Fruit fly (Drosophila melanogaster) whole organism, embryonic: Measurements from ENCODE around the gene CG1998.

Source experiments
- Bgb ChIP-seq: fragments of 200-800 bp; sonication (Bioruptor generic); IDR thresholded peaks from 2 replicates; pipeline ENCODE4 v1.3.6; 2022; ENCODE audit warnings: missing biosample characterization, missing genetic modification characterization; ENCODE audit not compliant: partially characterized antibody
- Bteb2 ChIP-seq: fragments of 200-800 bp; sonication (Bioruptor generic); optimal IDR thresholded peaks from 2 replicates; lab custom pipeline; 2016; ENCODE audit warnings: missing biosample characterization, missing genetic modification characterization
- CG10209 ChIP-seq: fragments of 200-800 bp; sonication (Bioruptor generic); optimal IDR thresholded peaks from 3 replicates; lab custom pipeline; 2017; ENCODE audit warnings: missing biosample characterization, mild to moderate bottlenecking, missing genetic modification characterization, missing genetic modification reagents
- CG1024 ChIP-seq: fragments of 200-800 bp; sonication (Bioruptor generic); IDR thresholded peaks from 2 replicates; pipeline ENCODE4 v1.3.6; 2022; ENCODE audit warnings: missing biosample characterization, missing genetic modification characterization
- CG10565 ChIP-seq: fragments of 200-800 bp; sonication (Bioruptor generic); optimal IDR thresholded peaks from 3 replicates; lab custom pipeline; 2016; ENCODE audit warnings: missing biosample characterization, mild to moderate bottlenecking, missing genetic modification characterization
- CG11247 ChIP-seq: fragments of 200-800 bp; sonication (Bioruptor generic); IDR thresholded peaks from 2 replicates; pipeline ENCODE4 v1.3.6; 2022; ENCODE audit warnings: missing biosample characterization, missing genetic modification characterization
- CG11696 ChIP-seq: fragments of 200-800 bp; sonication (Bioruptor generic); IDR thresholded peaks from 2 replicates; pipeline ENCODE4 v1.3.6; 2022; ENCODE audit warnings: missing biosample characterization, missing genetic modification characterization
- CG1233 ChIP-seq: fragments of 200-800 bp; sonication (Bioruptor generic); optimal IDR thresholded peaks from 4 replicates; lab custom pipeline; 2018; ENCODE audit warnings: missing biosample characterization, mild to moderate bottlenecking, missing genetic modification characterization
- CG16779 ChIP-seq: fragments of 200-800 bp; sonication (Bioruptor generic); IDR thresholded peaks from 2 replicates; pipeline ENCODE4 v1.3.6; 2022; ENCODE audit warnings: missing biosample characterization, missing genetic modification characterization
- CG16863 ChIP-seq: fragments of 200-800 bp; sonication (Bioruptor generic); optimal IDR thresholded peaks from 3 replicates; lab custom pipeline; 2016; ENCODE audit warnings: missing biosample characterization, missing genetic modification characterization
- CG17361 ChIP-seq: fragments of 200-800 bp; sonication (Bioruptor generic); IDR thresholded peaks from 3 replicates; pipeline ENCODE4 v1.3.6; 2022; ENCODE audit warnings: missing biosample characterization, missing genetic modification characterization
- CG2678 ChIP-seq: fragments of 200-800 bp; sonication (Bioruptor generic); optimal IDR thresholded peaks from 3 replicates; lab custom pipeline; 2019; ENCODE audit warnings: missing biosample characterization, mild to moderate bottlenecking, missing genetic modification characterization, moderate library complexity
- CG2875 ChIP-seq: fragments of 200-800 bp; sonication (Bioruptor generic); optimal IDR thresholded peaks from 2 replicates; lab custom pipeline; 2017; ENCODE audit warnings: missing biosample characterization, mild to moderate bottlenecking, missing genetic modification characterization, missing genetic modification reagents
- CG3163 ChIP-seq: fragments of 200-800 bp; sonication (Bioruptor generic); optimal IDR thresholded peaks from 3 replicates; lab custom pipeline; 2016; ENCODE audit warnings: missing biosample characterization, missing genetic modification characterization
- CG32772 ChIP-seq: fragments of 200-800 bp; sonication (Bioruptor generic); IDR thresholded peaks from 2 replicates; pipeline ENCODE4 v1.3.6; 2022; ENCODE audit warnings: missing biosample characterization, missing genetic modification characterization
- CG4328 ChIP-seq: fragments of 200-800 bp; sonication (Bioruptor generic); optimal IDR thresholded peaks from 3 replicates; lab custom pipeline; 2017; ENCODE audit warnings: missing biosample characterization, missing genetic modification reagents, missing genetic modification characterization
- CG43689 ChIP-seq: fragments of 200-800 bp; sonication (Bioruptor generic); IDR thresholded peaks from 2 replicates; pipeline ENCODE4 v1.3.6; 2022; ENCODE audit warnings: missing biosample characterization, missing genetic modification characterization
- CG5180 ChIP-seq: fragments of 200-800 bp; sonication (Bioruptor generic); optimal IDR thresholded peaks from 3 replicates; lab custom pipeline; 2017; ENCODE audit warnings: missing biosample characterization, missing genetic modification characterization, mild to moderate bottlenecking, moderate library complexity, missing genetic modification reagents
- CG5953 ChIP-seq: fragments of 200-800 bp; sonication (Bioruptor generic); IDR thresholded peaks from 2 replicates; pipeline ENCODE4 v1.3.6; 2022; ENCODE audit warnings: missing biosample characterization, missing genetic modification characterization
- CG7357 ChIP-seq: fragments of 200-800 bp; sonication (Bioruptor generic); IDR thresholded peaks from 3 replicates; pipeline ENCODE4 v1.3.6; 2022; ENCODE audit warnings: missing biosample characterization, missing genetic modification characterization
- CG7556 ChIP-seq: fragments of 200-800 bp; sonication (Bioruptor generic); optimal IDR thresholded peaks from 2 replicates; lab custom pipeline; 2017; ENCODE audit warnings: missing biosample characterization, mild to moderate bottlenecking, missing genetic modification characterization
- CG7839 ChIP-seq: fragments of 200-800 bp; sonication (Bioruptor generic); optimal IDR thresholded peaks from 3 replicates; lab custom pipeline; 2018; ENCODE audit warnings: missing biosample characterization, mild to moderate bottlenecking, missing genetic modification characterization, moderate library complexity
- CG8924 ChIP-seq: fragments of 200-800 bp; optimal IDR thresholded peaks from 3 replicates; lab custom pipeline; 2019; ENCODE audit warnings: missing biosample characterization, mild to moderate bottlenecking, missing genetic modification characterization, moderate library complexity
- D ChIP-seq, 2 experiments: fragments of 200-800 bp in 1 of 2; fragments of >200 bp in 1 of 2; sonication (Bioruptor generic) in 1 of 2; optimal IDR thresholded peaks; 2 replicates in 1 of 2; 3 replicates in 1 of 2; lab custom pipeline; 2017; ENCODE audit warnings: mild to moderate bottlenecking in 1 of 2, missing biosample characterization in 1 of 2, missing genetic modification characterization in 1 of 2, missing genetic modification reagents in 1 of 2
- D19B ChIP-seq: fragments of 200-800 bp; sonication (Bioruptor generic); optimal IDR thresholded peaks from 2 replicates; lab custom pipeline; 2017; ENCODE audit warnings: missing biosample characterization, mild to moderate bottlenecking, missing genetic modification characterization
- E2f1 ChIP-seq: fragments of 200-800 bp; sonication (Bioruptor generic); IDR thresholded peaks from 2 replicates; pipeline ENCODE4 v1.3.6; 2022; ENCODE audit warnings: missing biosample characterization, missing genetic modification characterization
- Hey ChIP-seq: fragments of 200-800 bp; sonication (Bioruptor generic); optimal IDR thresholded peaks from 3 replicates; lab custom pipeline; 2018; ENCODE audit warnings: missing biosample characterization, mild to moderate bottlenecking, missing genetic modification characterization
- Hmr ChIP-seq: fragments of 200-800 bp; sonication (Bioruptor generic); optimal IDR thresholded peaks from 3 replicates; lab custom pipeline; 2017; ENCODE audit warnings: mild to moderate bottlenecking, missing biosample characterization, missing genetic modification reagents, missing genetic modification characterization
- Max ChIP-seq: fragments of 200-800 bp; sonication (Bioruptor generic); optimal IDR thresholded peaks from 2 replicates; lab custom pipeline; 2016; ENCODE audit warnings: missing biosample characterization, mild to moderate bottlenecking, missing genetic modification characterization
- Mes4 ChIP-seq: fragments of 200-800 bp; sonication (Bioruptor generic); optimal IDR thresholded peaks from 2 replicates; lab custom pipeline; 2016; ENCODE audit warnings: missing biosample characterization, missing genetic modification characterization
- Nf-YA ChIP-seq: fragments of 200-800 bp; sonication (Bioruptor generic); IDR thresholded peaks from 2 replicates; pipeline ENCODE4 v1.3.6; 2022; ENCODE audit warnings: missing biosample characterization, missing genetic modification characterization
- Pdp1 ChIP-seq, 2 experiments: fragments of 200-800 bp; sonication (Bioruptor generic); optimal IDR thresholded peaks; 3 replicates each; lab custom pipeline; 2016; ENCODE audit warnings: missing biosample characterization in 2 of 2, missing genetic modification characterization in 2 of 2, mild to moderate bottlenecking in 1 of 2, moderate library complexity in 1 of 2
- Ptx1 ChIP-seq: fragments of 200-800 bp; sonication (Bioruptor generic); IDR thresholded peaks from 2 replicates; pipeline ENCODE4 v1.3.6; 2022; ENCODE audit warnings: missing biosample characterization, missing genetic modification characterization
- Sin3A ChIP-seq: fragments of >200 bp; optimal IDR thresholded peaks from 2 replicates; lab custom pipeline; 2018
- Spps ChIP-seq: fragments of 200-800 bp; sonication (Bioruptor generic); optimal IDR thresholded peaks from 2 replicates; lab custom pipeline; 2018; ENCODE audit warnings: missing biosample characterization, mild to moderate bottlenecking, missing genetic modification characterization
- ash1 ChIP-seq: fragments of 200-800 bp; sonication (Bioruptor generic); optimal IDR thresholded peaks from 2 replicates; lab custom pipeline; 2018; ENCODE audit warnings: missing biosample characterization, mild to moderate bottlenecking, missing genetic modification characterization
- chinmo ChIP-seq: fragments of 200-800 bp; sonication (Bioruptor generic); IDR thresholded peaks from 4 replicates; pipeline ENCODE4 v1.3.6; 2022; ENCODE audit warnings: missing biosample characterization, missing genetic modification characterization; ENCODE audit not compliant: partially characterized antibody
- cwo ChIP-seq: fragments of 200-800 bp; sonication (Bioruptor generic); optimal IDR thresholded peaks from 3 replicates; lab custom pipeline; 2017; ENCODE audit warnings: missing biosample characterization, missing genetic modification characterization, mild to moderate bottlenecking, moderate library complexity, missing genetic modification reagents
- ewg ChIP-seq: fragments of 200-800 bp; sonication (Bioruptor generic); optimal IDR thresholded peaks from 3 replicates; lab custom pipeline; 2017; ENCODE audit warnings: mild to moderate bottlenecking, missing biosample characterization, missing genetic modification reagents, missing genetic modification characterization
- eyg ChIP-seq: fragments of 200-800 bp; sonication (Bioruptor generic); optimal IDR thresholded peaks from 3 replicates; lab custom pipeline; 2016; ENCODE audit warnings: missing biosample characterization, missing genetic modification characterization
- her ChIP-seq: fragments of 200-800 bp; sonication (Bioruptor generic); optimal IDR thresholded peaks from 2 replicates; lab custom pipeline; 2016; ENCODE audit warnings: missing biosample characterization, missing genetic modification characterization
- lab ChIP-seq: fragments of 200-800 bp; sonication (Bioruptor generic); optimal IDR thresholded peaks from 3 replicates; lab custom pipeline; 2017; ENCODE audit warnings: missing biosample characterization, missing genetic modification characterization, mild to moderate bottlenecking, moderate library complexity, missing genetic modification reagents
- mirr ChIP-seq: fragments of 200-800 bp; sonication (Bioruptor generic); optimal IDR thresholded peaks from 3 replicates; lab custom pipeline; 2018; ENCODE audit warnings: missing biosample characterization, mild to moderate bottlenecking, missing genetic modification characterization
- mld ChIP-seq: fragments of 200-800 bp; sonication (Bioruptor generic); IDR thresholded peaks from 3 replicates; pipeline ENCODE4 v1.3.6; 2022; ENCODE audit warnings: missing biosample characterization, missing genetic modification characterization; ENCODE audit not compliant: partially characterized antibody
- pnt ChIP-seq: fragments of 200-800 bp; sonication (Bioruptor generic); optimal IDR thresholded peaks from 3 replicates; lab custom pipeline; 2016; ENCODE audit warnings: missing biosample characterization, missing genetic modification characterization
- seq ChIP-seq: fragments of 200-800 bp; sonication (Bioruptor generic); IDR thresholded peaks from 2 replicates; pipeline ENCODE4 v1.3.6; 2022; ENCODE audit warnings: missing biosample characterization, missing genetic modification characterization
- toy ChIP-seq: fragments of 200-800 bp; sonication (Bioruptor generic); IDR thresholded peaks from 2 replicates; pipeline ENCODE4 v1.3.6; 2022; ENCODE audit warnings: missing biosample characterization, missing genetic modification characterization
- vnd ChIP-seq: fragments of 200-800 bp; sonication (Bioruptor generic); IDR thresholded peaks from 3 replicates; pipeline ENCODE4 v1.3.6; 2022; ENCODE audit warnings: missing biosample characterization, missing genetic modification characterization; ENCODE audit not compliant: partially characterized antibody
- yki ChIP-seq: fragments of >200 bp; optimal IDR thresholded peaks from 3 replicates; lab custom pipeline; 2018
- zen ChIP-seq: fragments of 200-800 bp; sonication (Bioruptor generic); optimal IDR thresholded peaks from 3 replicates; lab custom pipeline; 2018; ENCODE audit warnings: missing biosample characterization, mild to moderate bottlenecking, missing genetic modification characterization, moderate library complexity
- zen2 ChIP-seq: fragments of 200-800 bp; sonication (Bioruptor generic); IDR thresholded peaks from 3 replicates; pipeline ENCODE4 v1.3.6; 2022; ENCODE audit warnings: missing biosample characterization, missing genetic modification characterization; ENCODE audit not compliant: partially characterized antibody

Gene CG1998

DNA sequence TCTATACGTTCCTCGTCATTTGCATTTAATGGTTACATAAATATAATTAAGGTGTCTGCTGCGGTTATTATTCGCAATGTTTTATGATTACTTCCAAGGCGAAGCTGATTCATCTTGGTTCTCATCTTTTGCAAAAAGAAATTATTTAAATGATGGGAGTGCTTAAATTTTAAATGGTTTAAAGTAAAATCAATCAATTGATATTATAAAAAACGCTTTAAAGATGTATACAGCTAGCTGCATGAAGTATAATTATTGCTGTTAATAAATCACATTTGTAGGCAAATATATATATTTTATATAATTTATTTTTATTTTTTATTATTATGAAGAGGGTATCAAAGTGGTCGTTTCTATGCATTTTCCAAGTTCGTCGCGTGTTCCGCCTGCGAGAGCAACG is 37.9 kb upstream of the CG1998 start (continued):
- TF ChIP-seq chinmo (GFP tag; lab: Robert Waterston, UW) (no peak), vnd (GFP tag; lab: Robert Waterston, UW) (no peak), CG7357 (GFP tag; lab: Robert Waterston, UW) (no peak), CG3163 (GFP tag; lab: Kevin White, UChicago) (no peak), CG7839 (tag; lab: Kevin White, UChicago) (peak; percentile 52), pnt (no peak), CG10209 (GFP tag; lab: Kevin White, UChicago) (no peak), ash1 (no peak), CG10565 (GFP tag; lab: Kevin White, UChicago) (no peak), D19B (peak; percentile 27), Bteb2 (GFP tag; lab: Kevin White, UChicago) (no peak), CG2678 (peak; percentile 56), CG5953 (GFP tag; lab: Robert Waterston, UW) (no peak), Spps (tag; lab: Kevin White, UChicago) (no peak), D (optimal IDR thresholded peaks at IDR 0.05; lab: Kevin White, UChicago) (no peak), D (GFP tag; optimal IDR thresholded peaks at IDR 0.05; lab: Kevin White, UChicago) (peak; percentile 27), CG4328 (GFP tag; lab: Kevin White, UChicago) (no peak), yki (lab: Kevin White, UChicago) (no peak), CG43689 (no peak), CG16779 (no peak), E2f1 (no peak), CG5180 (GFP tag; lab: Kevin White, UChicago) (no peak), CG17361 (GFP tag; lab: Robert Waterston, UW) (peak; percentile 56; the same call in 1 of the 3 replicates), Pdp1 (GFP tag; optimal IDR thresholded peaks at IDR 0.05; lab: Kevin White, UChicago) (no peak), mld (GFP tag; lab: Robert Waterston, UW) (no peak), CG8924 (tag; lab: Kevin White, UChicago) (peak; percentile 14), CG32772 (GFP tag; lab: Robert Waterston, UW) (no peak), toy (GFP tag; lab: Robert Waterston, UW) (no peak), Hey (tag; lab: Kevin White, UChicago) (no peak), eyg (GFP tag; lab: Kevin White, UChicago) (no peak), her (GFP tag; lab: Kevin White, UChicago) (no peak), Hmr (GFP tag; lab: Kevin White, UChicago) (no peak), CG7556 (GFP tag; lab: Kevin White, UChicago) (no peak), seq (GFP tag; lab: Robert Waterston, UW) (no peak), CG1024 (GFP tag; lab: Robert Waterston, UW) (no peak), Nf-YA (GFP tag; lab: Robert Waterston, UW) (no peak), lab (GFP tag; lab: Kevin White, UChicago) (no peak), cwo (GFP tag; lab: Kevin White, UChicago) (peak; percentile 18), Sin3A (lab: Kevin White, UChicago) (no peak), zen (tag; lab: Kevin White, UChicago) (no peak), CG2875 (GFP tag; lab: Kevin White, UChicago) (no peak), CG11247 (GFP tag; lab: Robert Waterston, UW) (no peak), ewg (GFP tag; lab: Kevin White, UChicago) (no peak), Bgb (GFP tag; lab: Robert Waterston, UW) (no peak), zen2 (GFP tag; lab: Robert Waterston, UW) (no peak), CG1233 (no peak), CG16863 (GFP tag; lab: Kevin White, UChicago) (no peak), Ptx1 (GFP tag; lab: Robert Waterston, UW) (no peak), Mes4 (no peak), CG11696 (GFP tag; lab: Robert Waterston, UW) (no peak), Max (GFP tag; lab: Kevin White, UChicago) (no peak), mirr (GFP tag; lab: Kevin White, UChicago) (no peak)
